Worm (Caenorhabditis elegans): ENCODE measurements around the gene F07E5.7.

The F07E5.7 gene

DNA sequence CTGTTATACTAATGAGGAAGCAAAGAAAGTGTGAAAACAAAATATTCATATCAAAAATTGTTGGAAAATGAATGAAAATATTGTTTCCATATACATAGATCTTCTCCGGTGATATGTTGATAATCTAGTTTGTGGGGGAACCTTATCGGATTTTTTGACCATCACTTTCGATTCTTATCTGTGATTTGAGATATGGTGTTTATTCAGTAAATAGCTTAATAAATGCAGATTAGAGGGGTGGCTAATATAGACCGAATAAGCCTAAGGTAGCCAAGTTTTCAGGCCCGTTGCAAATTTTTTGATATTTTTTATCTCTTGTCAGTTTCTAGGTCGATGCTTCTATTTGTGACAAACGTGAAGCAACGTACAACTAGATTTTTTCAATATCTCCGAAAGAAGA is at the start of gene F07E5.7:
Gene F07E5.7 (minus strand): TSS at position 101 of the 400 bp plus-strand sequence.
- TF ChIP-seq ceh-34 (tag; optimal IDR thresholded peaks at IDR 0.05) (no peak), hlh-15 (tag; optimal IDR thresholded peaks at IDR 0.05) (no peak), ceh-24 (tag; optimal IDR thresholded peaks at IDR 0.05) (no peak), ttx-3 (tag; optimal IDR thresholded peaks at IDR 0.05) (no peak), nfya-1 (tag; optimal IDR thresholded peaks at IDR 0.05) (no peak), hlh-6 (tag; optimal IDR thresholded peaks at IDR 0.05) (no peak), hlh-30 (tag; optimal IDR thresholded peaks at IDR 0.05; ENCODE audit: insufficient read depth) (no peak), ceh-22 (tag; optimal IDR thresholded peaks at IDR 0.05) (no peak), pqm-1 (tag; optimal IDR thresholded peaks at IDR 0.05) (no peak), pat-9 (tag; optimal IDR thresholded peaks at IDR 0.05) (no peak)

DNA sequence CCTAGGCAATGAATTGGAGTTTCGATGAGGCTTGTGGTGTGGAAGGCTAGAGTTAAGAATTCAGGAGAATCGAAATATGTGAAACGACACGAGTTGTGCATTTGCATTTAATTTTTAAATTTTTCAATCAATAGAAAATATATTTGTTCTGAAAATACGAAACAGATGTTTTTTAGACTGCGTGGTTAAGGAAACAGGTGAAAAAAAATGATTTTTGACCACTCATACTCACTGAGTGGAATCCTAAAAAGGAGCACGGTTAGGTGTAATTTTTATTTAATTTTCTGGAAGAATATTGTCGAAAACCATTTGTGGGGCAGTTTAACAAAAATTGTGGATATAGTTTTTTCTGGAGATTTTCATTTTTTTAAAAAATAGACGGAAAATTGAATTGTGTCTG is 45.5 kb upstream of the F07E5.7 start, which contains the start of gene srh-195:
Gene srh-195 (minus strand): TSS at position 101 of the 400 bp plus-strand sequence.
- TF ChIP-seq Y22D7AL.16 (tag; optimal IDR thresholded peaks at IDR 0.05): no peak
- TF ChIP-seq che-1 (tag; optimal IDR thresholded peaks at IDR 0.05): no peak
- no peak for TF ChIP-seq hlh-13 (GFP tag; optimal IDR thresholded peaks at IDR 0.05)
- TF ChIP-seq elt-4 (tag; optimal IDR thresholded peaks at IDR 0.05): no peak
- TF ChIP-seq ceh-6 (GFP tag; optimal IDR thresholded peaks at IDR 0.05): no peak
- no peak for TF ChIP-seq hlh-8 (tag; optimal IDR thresholded peaks at IDR 0.05)
- no peak for TF ChIP-seq tbx-7 (tag; optimal IDR thresholded peaks at IDR 0.05)
- no peak for TF ChIP-seq pat-9 (tag; optimal IDR thresholded peaks at IDR 0.05)
- no peak for TF ChIP-seq ceh-2 (tag; optimal IDR thresholded peaks at IDR 0.05)
- no peak for TF ChIP-seq hlh-6 (tag; optimal IDR thresholded peaks at IDR 0.05)
- TF ChIP-seq pha-4 (tag; optimal IDR thresholded peaks at IDR 0.05): no peak
- no peak for TF ChIP-seq ceh-9 (tag; optimal IDR thresholded peaks at IDR 0.05)
- TF ChIP-seq ceh-14 (tag; optimal IDR thresholded peaks at IDR 0.05): no peak
- TF ChIP-seq C38D4.7 (GFP tag; optimal IDR thresholded peaks at IDR 0.05): no peak
- no peak for TF ChIP-seq K02D7.2 (tag; optimal IDR thresholded peaks at IDR 0.05)
- TF ChIP-seq pqm-1 (tag; optimal IDR thresholded peaks at IDR 0.05): no peak

DNA sequence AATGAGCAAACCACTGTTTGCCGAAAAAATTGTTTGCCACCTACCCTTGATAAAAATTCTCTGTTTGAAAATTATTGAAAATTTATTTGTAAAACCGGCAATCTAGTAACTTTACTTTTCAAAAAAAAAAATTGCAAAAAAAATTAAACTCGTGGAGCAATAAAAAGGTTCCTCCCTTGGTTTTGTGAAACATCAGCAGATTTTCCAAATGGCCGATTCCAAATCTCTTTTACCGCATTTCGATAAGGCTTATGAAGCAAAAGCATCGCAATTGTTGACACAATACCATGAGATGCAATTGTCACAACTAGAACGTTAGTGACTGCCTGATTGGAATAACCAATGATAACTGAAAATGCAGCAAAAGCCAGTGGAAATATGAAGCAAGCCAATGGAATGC is 43.2 kb upstream of the F07E5.7 start:
- TF ChIP-seq sox-4 (tag; optimal IDR thresholded peaks at IDR 0.05): no peak
- no peak for TF ChIP-seq mec-3 (tag; optimal IDR thresholded peaks at IDR 0.05; ENCODE audit: borderline replicate concordance)
- TF ChIP-seq ceh-30 (tag; optimal IDR thresholded peaks at IDR 0.05): no peak
- no peak for TF ChIP-seq tbx-2 (tag; optimal IDR thresholded peaks at IDR 0.05)
- no peak for TF ChIP-seq ceh-24 (tag; optimal IDR thresholded peaks at IDR 0.05)
- no peak for TF ChIP-seq che-1 (tag; optimal IDR thresholded peaks at IDR 0.05)
- no peak for TF ChIP-seq pqm-1 (tag; optimal IDR thresholded peaks at IDR 0.05)
- TF ChIP-seq pax-1 (tag; optimal IDR thresholded peaks at IDR 0.05): no peak
- no peak for TF ChIP-seq ceh-14 (tag; optimal IDR thresholded peaks at IDR 0.05)
- no peak for TF ChIP-seq ref-2 (tag; optimal IDR thresholded peaks at IDR 0.05)
- TF ChIP-seq hlh-6 (tag; optimal IDR thresholded peaks at IDR 0.05): no peak
- no peak for TF ChIP-seq ceh-19 (GFP tag; optimal IDR thresholded peaks at IDR 0.05)
- no peak for TF ChIP-seq pros-1 (tag; optimal IDR thresholded peaks at IDR 0.05)

DNA sequence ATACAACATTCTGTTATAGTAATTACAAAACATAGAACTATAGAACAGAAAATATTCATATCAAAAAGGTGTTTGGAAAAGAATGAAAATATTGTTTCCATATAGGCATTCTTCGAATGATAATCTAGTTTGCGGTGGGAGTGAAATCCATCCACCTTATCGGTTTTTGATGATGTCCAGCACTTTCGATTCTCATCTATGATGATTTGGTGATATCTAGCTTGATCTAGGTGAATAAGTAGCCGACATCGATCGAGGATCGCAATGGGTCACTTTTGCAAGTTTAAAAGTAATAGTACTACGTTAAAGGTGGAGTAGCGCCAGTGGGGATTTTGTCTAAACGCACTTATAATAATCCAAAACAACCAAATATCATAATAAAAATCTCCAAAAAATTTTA is 41.6 kb upstream of the F07E5.7 start, which contains the start of gene R52.6:
Gene R52.6 (minus strand): TSS at position 101 of the 400 bp plus-strand sequence.
- TF ChIP-seq fkh-10 (GFP tag; optimal IDR thresholded peaks at IDR 0.05) (no peak), dve-1 (tag; optimal IDR thresholded peaks at IDR 0.05) (no peak), hlh-30 (tag; optimal IDR thresholded peaks at IDR 0.05; ENCODE audit: insufficient read depth) (no peak), unc-86 (tag; optimal IDR thresholded peaks at IDR 0.05) (no peak), ref-2 (tag; optimal IDR thresholded peaks at IDR 0.05) (no peak), pax-1 (tag; optimal IDR thresholded peaks at IDR 0.05) (no peak)

DNA sequence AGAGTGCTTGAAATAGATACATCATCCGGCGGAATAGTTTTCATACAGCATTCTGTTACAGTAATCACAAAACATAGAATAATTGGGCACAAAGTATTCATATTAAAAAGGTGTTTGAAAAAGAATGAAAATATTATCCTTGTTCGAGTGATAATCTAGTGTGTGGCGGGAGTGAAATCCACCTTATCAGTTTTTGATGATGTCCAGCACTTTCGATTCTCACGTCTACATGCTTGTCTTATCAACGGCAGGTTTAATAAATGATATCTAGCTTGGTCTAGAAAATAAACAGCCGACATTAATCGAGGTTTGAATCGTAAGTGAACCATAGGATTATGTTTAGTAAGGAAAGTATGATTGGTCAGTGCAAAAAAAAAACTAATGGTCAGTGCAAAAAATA is 38.6 kb upstream of the F07E5.7 start, which contains the start of gene R52.5:
Gene R52.5 (minus strand): TSS at position 101 of the 400 bp plus-strand sequence.
- TF ChIP-seq ceh-31 (tag; optimal IDR thresholded peaks at IDR 0.05): no peak
- no peak for TF ChIP-seq che-1 (tag; optimal IDR thresholded peaks at IDR 0.05)
- TF ChIP-seq sdc-2 (tag; optimal IDR thresholded peaks at IDR 0.05): no peak
- no peak for TF ChIP-seq lin-11 (tag; optimal IDR thresholded peaks at IDR 0.05)
- TF ChIP-seq rnt-1 (tag; optimal IDR thresholded peaks at IDR 0.05): no peak
- no peak for TF ChIP-seq elt-2 (tag; optimal IDR thresholded peaks at IDR 0.05)
- no peak for TF ChIP-seq K09A11.1 (tag; optimal IDR thresholded peaks at IDR 0.05; ENCODE audit: insufficient read depth)
- TF ChIP-seq F13H6.1 (tag; optimal IDR thresholded peaks at IDR 0.05): no peak
- no peak for TF ChIP-seq eyg-1 (tag; optimal IDR thresholded peaks at IDR 0.05)
- TF ChIP-seq unc-3 (GFP tag; conservative IDR thresholded peaks at IDR 0.05): no peak
- no peak for TF ChIP-seq unc-3 (tag; optimal IDR thresholded peaks at IDR 0.05)
- no peak for TF ChIP-seq sox-4 (tag; optimal IDR thresholded peaks at IDR 0.05)
- no peak for TF ChIP-seq K02D7.2 (tag; optimal IDR thresholded peaks at IDR 0.05)
- no peak for TF ChIP-seq fax-1 (tag; optimal IDR thresholded peaks at IDR 0.05)

All from whole organism, late embryonic.